Worm (Caenorhabditis elegans) whole organism, young adult: ENCODE data around the gene T01E8.8.

ENCODE experiments used
- C17E4.6 ChIP-seq: fragments of 200-800 bp; sonication (Bioruptor generic); IDR thresholded peaks from 2 replicates; pipeline ENCODE4 v1.3.6; 2022; ENCODE audit warnings: missing genetic modification reagents, missing genetic modification characterization, missing compliant biosample characterization
- F10E7.11 ChIP-seq: sonication (generic microtip); optimal IDR thresholded peaks from 2 replicates; lab custom pipeline; 2017; ENCODE audit warnings: mild to moderate bottlenecking, missing genetic modification characterization, moderate library complexity, missing compliant biosample characterization
- F37B4.10 ChIP-seq: fragments of 200-800 bp; sonication (Bioruptor generic); IDR thresholded peaks from 2 replicates; pipeline ENCODE4 v1.3.6; 2022; ENCODE audit warnings: missing genetic modification characterization, missing compliant biosample characterization
- F49E8.2 ChIP-seq: sonication (generic microtip); optimal IDR thresholded peaks from 3 replicates; lab custom pipeline; 2017; ENCODE audit warnings: missing genetic modification characterization, mild to moderate bottlenecking, missing compliant biosample characterization, antibody characterized with exemption, moderate library complexity; ENCODE audit not compliant: insufficient read depth
- F55B11.4 ChIP-seq: sonication (generic microtip); optimal IDR thresholded peaks from 2 replicates; lab custom pipeline; 2016; ENCODE audit warnings: missing compliant biosample characterization, missing genetic modification characterization, borderline replicate concordance; ENCODE audit not compliant: insufficient read depth
- K11D2.4 ChIP-seq: fragments of 200-800 bp; sonication (Bioruptor generic); IDR thresholded peaks from 2 replicates; pipeline ENCODE4 v1.3.6; 2022; ENCODE audit warnings: missing genetic modification reagents, missing genetic modification characterization, missing compliant biosample characterization
- Y53F4B.3 ChIP-seq: fragments of 200-800 bp; sonication (Bioruptor generic); IDR thresholded peaks from 2 replicates; pipeline ENCODE4 v1.3.6; 2022; ENCODE audit warnings: missing genetic modification reagents, missing genetic modification characterization, missing compliant biosample characterization
- Y67H2A.10 ChIP-seq: fragments of 200-800 bp; sonication (Bioruptor generic); conservative IDR thresholded peaks from 2 replicates; pipeline ENCODE4 v1.3.6; 2022; ENCODE audit warnings: missing genetic modification reagents, missing genetic modification characterization, missing compliant biosample characterization
- akir-1 ChIP-seq: fragments of 200-800 bp; sonication (Bioruptor generic); optimal IDR thresholded peaks from 2 replicates; lab custom pipeline; 2018; ENCODE audit warnings: mild to moderate bottlenecking, missing genetic modification characterization, moderate library complexity, missing compliant biosample characterization
- aptf-2 ChIP-seq: fragments of 200-800 bp; sonication (Bioruptor generic); conservative IDR thresholded peaks from 2 replicates; pipeline ENCODE4 v1.3.6; 2022; ENCODE audit warnings: missing genetic modification reagents, missing genetic modification characterization, missing compliant biosample characterization
- aptf-3 ChIP-seq: fragments of 200-800 bp; sonication (Bioruptor generic); IDR thresholded peaks from 2 replicates; pipeline ENCODE4 v1.3.6; 2022; ENCODE audit warnings: missing genetic modification characterization, missing compliant biosample characterization
- atf-7 ChIP-seq: sonication (generic microtip); optimal IDR thresholded peaks from 2 replicates; lab custom pipeline; 2017; ENCODE audit warnings: mild to moderate bottlenecking, missing genetic modification characterization, missing compliant biosample characterization
- athp-1 ChIP-seq: sonication (generic microtip); optimal IDR thresholded peaks from 2 replicates; lab custom pipeline; 2017; ENCODE audit warnings: mild to moderate bottlenecking, missing genetic modification characterization, missing compliant biosample characterization
- bed-2 ChIP-seq: fragments of 200-800 bp; sonication (Bioruptor generic); IDR thresholded peaks from 2 replicates; pipeline ENCODE4 v1.3.6; 2022; ENCODE audit warnings: missing genetic modification reagents, missing genetic modification characterization, missing compliant biosample characterization
- ceh-100 ChIP-seq: fragments of 200-800 bp; sonication (Bioruptor generic); IDR thresholded peaks from 2 replicates; pipeline ENCODE4 v1.3.6; 2022; ENCODE audit warnings: missing genetic modification reagents, missing genetic modification characterization, missing compliant biosample characterization
- ceh-27 ChIP-seq: fragments of 200-800 bp; sonication (Bioruptor generic); optimal IDR thresholded peaks from 2 replicates; lab custom pipeline; 2018; ENCODE audit warnings: mild to moderate bottlenecking, missing genetic modification characterization, moderate library complexity, missing compliant biosample characterization
- ceh-91 ChIP-seq: fragments of 200-800 bp; sonication (Bioruptor generic); IDR thresholded peaks from 2 replicates; pipeline ENCODE4 v1.3.6; 2022; ENCODE audit warnings: missing genetic modification reagents, missing genetic modification characterization, missing compliant biosample characterization
- chd-7 ChIP-seq: sonication (generic microtip); optimal IDR thresholded peaks from 2 replicates; lab custom pipeline; 2016; ENCODE audit warnings: mild to moderate bottlenecking, missing genetic modification characterization, moderate library complexity, missing compliant biosample characterization
- dox-1 ChIP-seq: fragments of 200-800 bp; sonication (Bioruptor generic); IDR thresholded peaks from 2 replicates; pipeline ENCODE4 v1.3.6; 2022; ENCODE audit warnings: missing genetic modification reagents, missing genetic modification characterization, missing compliant biosample characterization
- egl-18 ChIP-seq: fragments of 200-800 bp; sonication (Bioruptor generic); IDR thresholded peaks from 2 replicates; pipeline ENCODE4 v1.3.6; 2022; ENCODE audit warnings: missing genetic modification reagents, missing genetic modification characterization, missing compliant biosample characterization
- ekl-4 ChIP-seq: fragments of 200-800 bp; sonication (Bioruptor generic); IDR thresholded peaks from 2 replicates; pipeline ENCODE4 v1.3.6; 2022; ENCODE audit warnings: missing genetic modification reagents, missing genetic modification characterization, missing compliant biosample characterization
- ets-4 ChIP-seq: fragments of 200-800 bp; sonication (Bioruptor generic); optimal IDR thresholded peaks from 2 replicates; lab custom pipeline; 2018; ENCODE audit warnings: mild to moderate bottlenecking, missing genetic modification characterization, missing compliant biosample characterization
- fkh-3 ChIP-seq: sonication (generic microtip); optimal IDR thresholded peaks from 2 replicates; lab custom pipeline; 2016; ENCODE audit warnings: mild to moderate bottlenecking, missing genetic modification characterization, missing compliant biosample characterization
- hlh-12 ChIP-seq: sonication (generic microtip); optimal IDR thresholded peaks from 2 replicates; lab custom pipeline; 2016; ENCODE audit warnings: missing genetic modification characterization, missing compliant biosample characterization
- hmg-20 ChIP-seq: fragments of 200-800 bp; sonication (Bioruptor generic); IDR thresholded peaks from 2 replicates; pipeline ENCODE4 v1.3.6; 2022; ENCODE audit warnings: missing genetic modification reagents, missing genetic modification characterization, missing compliant biosample characterization
- hrde-1 ChIP-seq: sonication (generic microtip); optimal IDR thresholded peaks from 2 replicates; lab custom pipeline; 2016; ENCODE audit warnings: missing genetic modification characterization, mild to moderate bottlenecking, missing compliant biosample characterization, moderate library complexity, missing genotype, missing genetic modification reagents, borderline replicate concordance
- lag-1 ChIP-seq: fragments of 200-800 bp; sonication (Bioruptor generic); IDR thresholded peaks from 2 replicates; pipeline ENCODE4 v1.3.6; 2022; ENCODE audit warnings: missing genetic modification reagents, missing genetic modification characterization, missing compliant biosample characterization
- let-526 ChIP-seq: fragments of 200-800 bp; sonication (Bioruptor generic); IDR thresholded peaks from 2 replicates; pipeline ENCODE4 v1.3.6; 2022; ENCODE audit warnings: missing genetic modification reagents, missing genetic modification characterization, missing compliant biosample characterization
- let-607 ChIP-seq, 2 experiments: fragments of 200-800 bp in 1 of 2; sonication (Bioruptor generic) in 1 of 2; sonication (generic microtip) in 1 of 2; optimal IDR thresholded peaks; 2 replicates each; lab custom pipeline; 2016 to 2018; ENCODE audit warnings: mild to moderate bottlenecking in 2 of 2, missing compliant biosample characterization in 2 of 2, missing genetic modification characterization in 2 of 2, moderate library complexity in 2 of 2, missing genotype in 1 of 2
- lin-26 ChIP-seq: fragments of 200-800 bp; sonication (Bioruptor generic); IDR thresholded peaks from 2 replicates; pipeline ENCODE4 v1.3.6; 2022; ENCODE audit warnings: missing genetic modification reagents, missing genetic modification characterization, missing compliant biosample characterization
- madf-3 ChIP-seq: fragments of 200-800 bp; sonication (Bioruptor generic); IDR thresholded peaks from 2 replicates; pipeline ENCODE4 v1.3.6; 2022; ENCODE audit warnings: missing genetic modification reagents, missing genetic modification characterization, missing compliant biosample characterization
- nhr-120 ChIP-seq: fragments of 200-800 bp; sonication (Bioruptor generic); IDR thresholded peaks from 2 replicates; pipeline ENCODE4 v1.3.6; 2022; ENCODE audit warnings: missing genetic modification characterization, missing compliant biosample characterization
- nhr-80 ChIP-seq: sonication (generic microtip); optimal IDR thresholded peaks from 2 replicates; lab custom pipeline; 2016; ENCODE audit warnings: missing genetic modification characterization, missing compliant biosample characterization
- rcor-1 ChIP-seq: fragments of 200-800 bp; sonication (Bioruptor generic); IDR thresholded peaks from 2 replicates; pipeline ENCODE4 v1.3.6; 2022; ENCODE audit warnings: missing genetic modification reagents, missing genetic modification characterization, missing compliant biosample characterization
- rec-8 ChIP-seq, 2 experiments: sonication (generic microtip); optimal IDR thresholded peaks; 2 replicates each; lab custom pipeline; 2016; ENCODE audit warnings: mild to moderate bottlenecking in 2 of 2, missing genetic modification characterization in 2 of 2, missing genetic modification reagents in 2 of 2, missing genotype in 2 of 2, missing biosample characterization in 1 of 2, missing compliant biosample characterization in 1 of 2, moderate library complexity in 1 of 2
- repo-1 ChIP-seq: sonication (generic microtip); optimal IDR thresholded peaks from 2 replicates; lab custom pipeline; 2017; ENCODE audit warnings: mild to moderate bottlenecking, missing genetic modification characterization, missing compliant biosample characterization
- sptf-2 ChIP-seq: fragments of 200-800 bp; sonication (Bioruptor generic); optimal IDR thresholded peaks from 2 replicates; lab custom pipeline; 2018; ENCODE audit warnings: mild to moderate bottlenecking, missing genetic modification characterization, missing compliant biosample characterization
- tlf-1 ChIP-seq: fragments of 200-800 bp; sonication (Bioruptor generic); optimal IDR thresholded peaks from 2 replicates; lab custom pipeline; 2018; ENCODE audit warnings: mild to moderate bottlenecking, missing genetic modification characterization, missing compliant biosample characterization
- unc-130 ChIP-seq: sonication (generic microtip); optimal IDR thresholded peaks from 2 replicates; lab custom pipeline; 2016; ENCODE audit warnings: missing genetic modification reagents, missing genetic modification characterization, missing compliant biosample characterization
- ztf-18 ChIP-seq: sonication (generic microtip); optimal IDR thresholded peaks from 2 replicates; lab custom pipeline; 2016; ENCODE audit warnings: missing genotype, mild to moderate bottlenecking, missing genetic modification characterization, missing compliant biosample characterization
- ztf-22 ChIP-seq: fragments of 200-800 bp; sonication (Bioruptor generic); optimal IDR thresholded peaks from 2 replicates; lab custom pipeline; 2018; ENCODE audit warnings: mild to moderate bottlenecking, missing genetic modification characterization, moderate library complexity, missing compliant biosample characterization
- ztf-25 ChIP-seq: fragments of 200-800 bp; sonication (Bioruptor generic); IDR thresholded peaks from 2 replicates; pipeline ENCODE4 v1.3.6; 2022; ENCODE audit warnings: missing genetic modification reagents, missing genetic modification characterization, missing compliant biosample characterization
- ztf-26 ChIP-seq: sonication (generic microtip); optimal IDR thresholded peaks from 2 replicates; lab custom pipeline; 2017; ENCODE audit warnings: missing genetic modification characterization, missing compliant biosample characterization

Gene T01E8.8

DNA sequence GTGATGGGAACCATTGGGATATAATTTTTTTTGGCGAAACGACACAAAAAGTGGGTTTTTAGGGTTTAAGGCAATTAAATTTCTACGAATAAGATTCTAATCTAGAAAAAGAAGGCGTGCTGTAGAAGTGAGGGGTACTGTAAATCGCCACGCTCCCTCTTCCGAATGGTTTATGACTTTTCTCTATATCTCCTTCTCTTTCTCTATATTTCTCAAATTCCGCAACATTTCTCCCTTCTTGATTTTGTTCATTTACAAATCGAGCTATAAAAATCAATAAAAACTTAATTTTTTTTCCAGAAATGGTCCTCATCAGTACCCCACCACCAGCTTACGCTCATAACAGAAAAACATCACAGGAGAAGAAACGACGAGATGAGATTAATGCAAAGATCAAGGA, 12.9 kb upstream of the T01E8.8 start, which contains the start of gene ref-1:
Gene ref-1, plus strand, starts transcription at position 301 of the 400 bp plus-strand sequence.
- TF ChIP-seq Y67H2A.10 (GFP tag; lab: Robert Waterston, UW), result no peak
- TF ChIP-seq hlh-12 (tag; lab: Kevin White, UChicago), result no peak
- no peak for TF ChIP-seq lin-26 (GFP tag; lab: Robert Waterston, UW)
- no peak for TF ChIP-seq Y53F4B.3 (GFP tag; lab: Robert Waterston, UW)
- TF ChIP-seq sptf-2 (GFP tag; lab: Kevin White, UChicago), result no peak
- TF ChIP-seq fkh-3, result no peak
- TF ChIP-seq egl-18 (GFP tag; lab: Robert Waterston, UW), result no peak
- TF ChIP-seq ceh-100 (GFP tag; lab: Robert Waterston, UW), result no peak
- TF ChIP-seq lag-1, result no peak
- TF ChIP-seq C17E4.6 (GFP tag; lab: Robert Waterston, UW), result no peak
- TF ChIP-seq unc-130, result no peak
- no peak for TF ChIP-seq nhr-120 (GFP tag; lab: Robert Waterston, UW)
- no peak for TF ChIP-seq repo-1 (tag; lab: Kevin White, UChicago)
- TF ChIP-seq ceh-27 (GFP tag; lab: Kevin White, UChicago), result no peak
- no peak for TF ChIP-seq rcor-1 (GFP tag; lab: Robert Waterston, UW)
- TF ChIP-seq bed-2 (GFP tag; lab: Robert Waterston, UW), result no peak
- TF ChIP-seq ets-4 (GFP tag; lab: Kevin White, UChicago), result no peak

DNA sequence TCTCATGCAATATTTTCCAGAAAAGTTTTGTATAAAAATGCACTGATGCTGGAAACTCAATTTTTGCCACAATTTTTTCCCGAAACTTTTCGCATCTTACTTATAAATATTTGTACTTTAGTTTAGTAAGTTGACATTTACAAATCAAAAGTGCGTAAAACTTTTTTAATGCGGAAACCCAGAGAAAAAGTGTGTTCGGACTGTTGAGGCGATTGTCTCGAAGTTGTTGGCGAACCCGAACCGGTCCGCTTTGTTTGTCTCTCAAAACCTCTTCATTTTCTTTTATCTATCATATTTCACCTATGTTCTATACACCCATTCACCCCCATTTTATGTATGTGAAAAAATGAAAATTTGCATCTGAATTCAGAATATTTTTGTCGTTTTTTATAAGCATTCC, 10.4 kb upstream of the T01E8.8 start:
- TF ChIP-seq ztf-26 (no peak), nhr-80 (tag; lab: Kevin White, UChicago) (no peak), aptf-3 (GFP tag; lab: Robert Waterston, UW) (no peak), ztf-18 (tag; lab: Kevin White, UChicago) (no peak), F37B4.10 (no peak), rcor-1 (GFP tag; lab: Robert Waterston, UW) (no peak), hmg-20 (no peak), F55B11.4 (no peak), F49E8.2 (tag; lab: Kevin White, UChicago) (no peak), let-607 (tag; optimal IDR thresholded peaks at IDR 0.05; lab: Kevin White, UChicago) (no peak)

- TF ChIP-seq dox-1 (peak; percentile 37; the same call in 1 of the 2 replicates), akir-1 (GFP tag; lab: Kevin White, UChicago) (no peak), nhr-80 (tag; lab: Kevin White, UChicago) (peak; percentile 86)
These were observed 9.4 kb upstream of the T01E8.8 start for ce11 chrII:10221627-10222026.

DNA sequence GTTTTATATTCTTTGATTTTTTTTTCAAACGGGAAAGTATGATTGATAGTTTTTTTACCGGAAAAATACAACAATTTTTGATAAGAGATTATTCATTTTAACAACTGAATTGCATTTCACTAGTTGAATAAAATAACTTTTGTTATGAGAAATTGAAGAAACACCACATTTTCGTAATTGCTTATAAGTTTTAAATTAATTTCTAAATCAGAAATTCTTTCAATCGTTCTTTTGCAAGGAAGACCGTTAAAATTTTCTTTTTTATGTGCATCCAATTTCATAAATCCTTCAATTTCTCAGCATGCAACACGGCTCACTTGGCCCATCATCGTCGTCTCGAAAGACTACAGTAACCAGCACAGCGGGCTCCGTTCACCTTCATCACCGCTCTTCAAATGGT, 8.5 kb upstream of the T01E8.8 start, which contains the start of gene plc-3:
Gene plc-3, plus strand, starts transcription at position 301 of the 400 bp plus-strand sequence.
- TF ChIP-seq ceh-91, result no peak
- TF ChIP-seq K11D2.4 (GFP tag; lab: Robert Waterston, UW), result no peak
- TF ChIP-seq atf-7 (tag; lab: Kevin White, UChicago), result no peak
- no peak for TF ChIP-seq madf-3 (GFP tag; lab: Robert Waterston, UW)
- no peak for TF ChIP-seq hrde-1
- TF ChIP-seq rec-8 (tag; optimal IDR thresholded peaks at IDR 0.05; lab: Kevin White, UChicago), result no peak
- TF ChIP-seq aptf-2 (GFP tag; lab: Robert Waterston, UW), result no peak
- TF ChIP-seq F10E7.11, result no peak
- TF ChIP-seq ztf-22 (GFP tag; lab: Kevin White, UChicago), result no peak
- TF ChIP-seq tlf-1 (GFP tag; lab: Kevin White, UChicago), result no peak
- TF ChIP-seq ekl-4 (GFP tag; lab: Robert Waterston, UW), result no peak
- TF ChIP-seq chd-7 (tag; lab: Kevin White, UChicago), result no peak
- TF ChIP-seq aptf-3 (GFP tag; lab: Robert Waterston, UW), result no peak
- TF ChIP-seq let-526, result no peak
- no peak for TF ChIP-seq ztf-25 (GFP tag; lab: Robert Waterston, UW)
- TF ChIP-seq athp-1 (tag; lab: Kevin White, UChicago), result no peak
- no peak for TF ChIP-seq egl-18 (GFP tag; lab: Robert Waterston, UW)
